Worm (Caenorhabditis elegans) whole organism, L4/young adult: Measurements from ENCODE around the gene D2007.2.
A peak's percentile ranks its signal among the peaks of the same experiment; 100 is the strongest.

Experiments used
- W03F9.2 ChIP-seq: fragments of 150-350 bp; optimal IDR thresholded peaks from 2 replicates; lab custom pipeline; 2014; ENCODE audit warnings: missing biosample characterization, missing genetic modification characterization
- dao-5 ChIP-seq: sonication (generic microtip); optimal IDR thresholded peaks from 2 replicates; lab custom pipeline; 2016; ENCODE audit warnings: missing genotype, missing genetic modification characterization, moderate library complexity, missing compliant biosample characterization
- him-1 ChIP-seq: sonication (generic microtip); optimal IDR thresholded peaks from 2 replicates; lab custom pipeline; 2016; ENCODE audit warnings: missing genotype, missing genetic modification reagents, missing genetic modification characterization, missing compliant biosample characterization

D2007.2 gene

DNA sequence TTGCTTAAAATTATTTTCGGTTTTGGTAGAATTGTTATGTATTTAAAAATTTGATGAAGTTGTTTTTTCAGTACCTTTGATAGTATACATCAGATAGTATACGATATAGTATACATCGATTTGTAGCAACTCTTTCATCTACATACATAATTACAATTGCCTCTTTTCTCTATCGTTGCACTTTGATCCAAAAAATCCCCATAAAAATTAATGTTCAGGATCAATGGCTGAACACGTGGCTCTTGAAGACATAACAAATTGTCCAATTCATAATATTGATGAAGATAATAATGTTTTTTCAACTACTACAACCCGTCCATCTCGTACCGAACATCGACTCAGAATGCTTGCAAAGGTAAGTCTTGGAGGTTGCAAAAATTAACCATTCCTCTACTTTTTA lies at the start of gene D2007.2:
Gene D2007.2, plus strand, starts transcription at position 213 of the 400 bp plus-strand sequence.
- TF ChIP-seq dao-5: no peak
- no peak for TF ChIP-seq W03F9.2 (tag; lab: Kevin White, UChicago)
- TF ChIP-seq him-1: no peak

DNA sequence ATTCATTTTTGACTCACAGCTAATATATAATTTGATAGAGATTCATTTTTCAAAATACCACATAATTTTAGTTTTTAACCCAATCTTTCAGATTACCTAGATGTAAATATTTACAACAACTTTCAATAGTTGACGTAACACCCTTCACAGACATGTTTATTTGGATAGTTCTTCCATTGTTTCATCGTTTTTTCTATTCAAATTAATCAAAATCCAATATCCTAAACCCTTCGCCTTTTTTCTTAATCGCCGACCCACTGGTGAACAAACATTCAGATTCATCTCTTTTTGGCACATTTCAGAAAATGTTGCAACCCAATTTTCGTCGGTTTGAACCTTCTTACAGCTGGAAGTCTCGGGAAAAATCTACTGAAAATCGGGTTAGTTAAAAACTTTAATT lies 49.7 kb upstream of the D2007.2 start, which contains the start of gene K06H7.1:
Gene K06H7.1, plus strand, starts transcription at position 301 of the 400 bp plus-strand sequence.
- TF ChIP-seq dao-5: no peak
- TF ChIP-seq him-1: no peak
- no peak for TF ChIP-seq W03F9.2 (tag; lab: Kevin White, UChicago)

DNA sequence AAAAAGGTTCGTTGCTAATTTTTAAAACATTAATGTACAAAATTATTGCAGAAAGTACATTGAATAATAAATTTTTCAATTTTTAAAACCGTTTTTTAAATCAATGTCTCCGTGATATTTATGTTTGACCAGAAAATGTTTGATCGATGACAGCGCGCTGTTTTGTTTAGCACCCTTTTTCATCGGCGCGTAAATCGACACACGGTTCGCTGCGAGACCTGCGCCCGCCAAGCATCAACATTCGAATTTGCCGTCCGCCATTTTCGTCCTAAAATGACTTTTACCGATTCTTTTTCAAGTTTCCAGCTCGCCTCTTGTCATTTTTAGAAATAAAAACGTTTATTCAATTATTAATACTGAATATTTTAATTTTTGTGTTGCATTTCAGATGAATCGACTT lies 47.8 kb upstream of the D2007.2 start, which contains the start of gene plk-1:
Gene plk-1, plus strand, starts transcription at position 389 of the 400 bp plus-strand sequence.
- TF ChIP-seq him-1: no peak
- TF ChIP-seq W03F9.2 (tag; lab: Kevin White, UChicago): peak; percentile 6
- TF ChIP-seq dao-5: no peak

DNA sequence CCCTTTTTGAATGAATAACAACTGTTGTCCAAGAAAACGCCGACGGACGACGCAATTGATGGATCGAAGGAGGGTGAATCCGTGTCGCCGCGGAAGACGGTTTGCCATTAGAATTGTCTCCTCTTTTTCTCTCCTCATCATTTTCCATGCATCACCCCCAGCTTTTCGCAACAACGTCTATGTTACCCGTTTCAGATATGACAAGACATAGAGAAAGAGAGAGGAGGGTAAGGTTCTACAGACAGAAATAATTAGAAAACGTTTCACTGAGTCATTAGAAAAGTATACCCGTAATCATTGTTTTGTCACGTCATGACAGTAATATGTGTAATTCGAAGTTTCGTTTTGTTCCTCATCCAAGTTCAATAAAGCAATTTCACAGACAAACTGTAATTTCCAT lies 43.0 kb upstream of the D2007.2 start:
- TF ChIP-seq dao-5: no peak
- no peak for TF ChIP-seq W03F9.2 (tag; lab: Kevin White, UChicago)
- no peak for TF ChIP-seq him-1

DNA sequence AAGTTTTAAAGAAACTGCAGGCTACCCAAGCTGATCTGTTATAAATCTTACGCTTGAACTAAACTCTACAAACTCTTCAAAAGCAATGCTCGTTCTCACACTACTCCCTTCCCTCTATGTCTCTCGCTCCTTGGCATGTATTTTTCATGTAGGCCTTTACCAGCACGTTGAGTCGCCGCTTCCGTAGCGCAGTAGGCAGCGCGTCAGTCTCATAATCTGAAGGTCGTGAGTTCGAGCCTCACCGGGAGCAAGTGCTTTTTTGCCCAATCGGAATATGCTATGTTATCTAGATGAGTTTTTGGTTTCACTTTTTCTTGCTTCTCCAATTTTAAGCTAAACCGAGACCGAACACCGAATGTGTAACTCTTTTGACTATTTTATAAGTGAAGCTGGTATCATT lies 42.3 kb upstream of the D2007.2 start:
- TF ChIP-seq dao-5 (peak; percentile 41), W03F9.2 (tag; lab: Kevin White, UChicago) (no peak), him-1 (peak; percentile 41)

DNA sequence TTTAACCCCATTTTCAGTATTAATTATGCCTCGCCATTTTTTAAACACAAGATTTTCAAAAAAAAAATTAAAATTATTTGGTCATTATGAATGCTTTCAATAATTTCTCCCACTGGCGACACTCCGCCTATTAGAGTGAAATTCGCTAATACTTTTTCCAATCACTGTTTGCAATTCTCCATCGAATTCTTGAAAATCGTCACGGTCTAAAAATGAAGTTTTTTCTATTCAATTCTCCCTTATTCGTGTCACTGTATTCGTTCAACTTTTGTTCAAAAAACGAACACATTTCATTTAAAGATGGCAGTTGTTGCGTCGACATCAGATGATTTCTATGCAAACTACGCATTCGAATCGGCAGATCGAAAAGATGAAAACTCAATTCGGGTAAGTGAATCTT lies 40.3 kb upstream of the D2007.2 start, which contains the start of gene C14B9.3:
Gene C14B9.3, plus strand, starts transcription at position 301 of the 400 bp plus-strand sequence.
- TF ChIP-seq W03F9.2 (tag; lab: Kevin White, UChicago): no peak
- no peak for TF ChIP-seq him-1
- TF ChIP-seq dao-5: no peak

DNA sequence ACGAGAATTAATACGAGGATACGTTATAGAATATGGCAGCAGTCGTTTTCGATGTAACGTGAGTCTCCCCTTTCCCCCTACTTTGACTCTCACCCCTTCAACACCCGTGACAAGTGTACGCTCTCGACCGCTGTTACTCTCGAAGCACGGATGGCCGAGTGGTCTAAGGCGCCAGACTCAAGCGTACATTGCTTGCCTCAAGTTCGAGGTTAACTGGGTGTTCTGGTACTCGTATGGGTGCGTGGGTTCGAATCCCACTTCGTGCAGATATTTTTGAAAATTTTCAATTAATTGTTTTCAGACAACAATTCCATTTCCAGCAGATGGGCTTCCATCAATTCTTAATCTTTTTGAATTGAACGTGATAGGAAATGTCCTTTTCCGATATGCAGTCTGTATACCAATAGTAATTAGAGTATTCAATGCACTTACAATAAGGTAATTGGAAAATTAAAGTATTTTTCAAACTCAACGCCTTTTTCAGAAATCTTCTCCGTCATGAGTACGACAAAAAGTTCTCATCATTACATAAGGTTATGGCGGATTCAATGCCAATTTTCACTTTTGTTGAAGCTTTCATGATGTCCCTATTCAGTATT lies 39.2 kb upstream of the D2007.2 start:
- no peak for TF ChIP-seq W03F9.2 (tag; lab: Kevin White, UChicago)
- TF ChIP-seq him-1: peak; percentile 73
- peak; percentile 83 for TF ChIP-seq dao-5

DNA sequence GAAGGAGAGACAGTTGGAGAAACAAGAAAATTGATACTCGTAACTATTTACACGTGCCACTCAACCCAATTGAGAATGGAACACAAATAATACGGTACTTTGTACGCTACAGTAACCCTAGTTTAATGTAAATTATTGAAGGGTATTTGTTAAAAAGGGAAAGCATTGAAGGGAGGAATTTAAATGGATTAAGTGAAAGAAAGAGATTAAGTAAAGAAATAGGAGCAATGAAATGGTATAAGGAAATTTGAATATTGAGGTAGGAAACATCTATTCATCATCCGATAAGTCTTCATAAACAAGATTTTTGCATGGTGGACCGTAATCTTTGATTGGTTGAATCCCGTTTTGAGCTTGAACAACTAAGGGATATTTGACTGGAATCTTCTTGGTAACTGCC lies 37.4 kb upstream of the D2007.2 start:
- TF ChIP-seq him-1 (no peak), dao-5 (no peak), W03F9.2 (tag; lab: Kevin White, UChicago) (no peak)

DNA sequence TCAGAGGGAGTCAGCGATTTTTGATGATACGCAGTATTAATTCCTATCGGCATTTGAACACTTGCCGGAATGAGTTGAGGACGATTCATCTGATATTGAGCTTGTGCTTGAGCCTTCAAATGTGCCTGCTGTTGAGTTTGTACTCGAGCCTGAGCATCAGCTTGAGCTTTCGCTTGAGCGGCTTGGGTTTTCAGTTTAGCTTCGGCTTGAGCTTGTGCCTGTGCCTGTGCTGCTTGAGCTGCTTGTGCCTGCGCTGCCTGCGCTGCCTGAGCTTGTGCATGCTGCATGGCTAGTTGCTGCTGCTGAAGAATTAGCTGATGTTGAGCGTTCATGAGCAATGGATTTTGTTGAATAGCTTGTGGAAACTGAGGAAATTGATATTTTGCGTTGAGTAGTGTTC lies 32.9 kb upstream of the D2007.2 start:
- TF ChIP-seq him-1 (no peak), W03F9.2 (tag; lab: Kevin White, UChicago) (no peak), dao-5 (no peak)

DNA sequence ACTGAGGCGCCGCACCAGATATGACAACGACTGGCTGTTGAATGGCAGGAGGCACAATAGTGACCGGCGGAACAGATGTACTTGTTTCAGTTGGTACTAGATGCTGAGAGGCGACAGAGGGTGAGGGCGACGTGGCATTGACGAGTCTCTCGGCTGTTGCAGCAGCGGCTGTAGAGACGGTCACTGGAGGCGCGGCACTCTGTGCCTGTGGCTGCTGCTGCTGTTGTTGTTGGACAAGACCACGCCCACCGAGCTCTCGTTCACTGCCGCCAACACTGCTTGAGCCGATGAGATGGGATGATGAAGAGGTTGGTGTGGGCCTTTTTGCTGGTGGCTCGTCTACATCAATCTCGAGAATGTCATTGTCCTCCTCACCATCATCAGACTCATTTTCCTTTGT lies 31.6 kb upstream of the D2007.2 start:
- no peak for TF ChIP-seq dao-5
- TF ChIP-seq him-1: no peak

DNA sequence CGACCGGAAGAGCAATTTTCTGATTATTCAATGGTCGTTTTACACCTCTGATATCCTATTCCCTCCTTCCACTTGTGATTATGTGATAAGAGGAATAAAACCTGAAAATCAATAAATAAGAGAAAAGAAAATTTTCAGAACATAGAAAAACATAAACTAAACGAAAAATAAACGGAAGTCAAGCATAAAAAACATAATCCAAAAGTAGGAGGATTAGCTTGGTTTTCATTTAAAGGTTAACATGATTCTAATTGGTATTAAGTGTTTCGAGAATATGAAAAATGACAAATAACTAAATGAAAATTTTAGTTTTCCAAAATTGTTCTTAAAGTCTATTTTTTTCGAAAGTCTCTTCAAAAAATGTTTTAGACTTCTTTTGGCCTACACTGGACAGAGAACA lies 27.6 kb upstream of the D2007.2 start, which contains the start of gene gei-8:
Gene gei-8, minus strand, starts transcription at position 101 of the 400 bp plus-strand sequence.
- TF ChIP-seq him-1 (no peak), W03F9.2 (tag; lab: Kevin White, UChicago) (no peak), dao-5 (no peak)

DNA sequence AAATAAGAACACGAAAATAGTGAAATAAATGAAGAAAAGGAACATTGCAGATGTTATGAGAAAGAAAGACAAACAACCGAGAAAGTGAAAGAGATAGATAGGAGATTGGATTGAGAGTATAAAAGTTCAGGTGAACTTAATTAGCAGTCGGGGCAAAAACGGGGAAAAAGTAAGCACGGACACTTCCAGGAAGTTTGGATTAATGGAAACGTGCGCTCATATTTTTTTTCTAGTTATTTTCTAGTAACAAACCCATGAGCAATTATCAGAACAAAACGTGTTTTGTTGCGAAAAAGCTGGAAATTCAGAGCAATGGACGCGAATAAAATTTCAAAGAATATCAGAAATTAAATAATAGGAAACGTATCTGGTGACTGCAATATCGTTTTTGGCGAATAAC lies 26.8 kb upstream of the D2007.2 start:
- TF ChIP-seq dao-5 (no peak), W03F9.2 (tag; lab: Kevin White, UChicago) (no peak), him-1 (no peak)

DNA sequence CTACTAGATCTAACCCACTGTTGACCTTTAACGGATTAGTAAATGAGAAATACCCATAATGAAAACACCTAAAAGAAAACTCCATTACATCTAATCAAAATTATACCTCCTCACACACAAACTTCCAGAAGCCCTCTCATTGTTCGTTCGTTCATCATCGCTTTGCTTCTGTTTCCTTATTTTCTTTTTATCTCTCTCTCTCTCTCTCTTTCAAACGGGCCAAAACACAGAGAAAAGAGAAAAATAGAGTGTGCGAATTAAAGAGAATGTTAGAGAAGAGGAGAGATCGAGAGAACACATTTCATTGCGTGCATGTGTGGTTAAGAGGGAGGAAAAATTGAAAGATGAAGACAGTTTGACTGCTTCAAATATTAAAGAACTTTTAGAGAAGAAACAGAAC lies 24.4 kb upstream of the D2007.2 start:
- TF ChIP-seq him-1: no peak
- peak; percentile 14 for TF ChIP-seq W03F9.2 (tag; lab: Kevin White, UChicago)

DNA sequence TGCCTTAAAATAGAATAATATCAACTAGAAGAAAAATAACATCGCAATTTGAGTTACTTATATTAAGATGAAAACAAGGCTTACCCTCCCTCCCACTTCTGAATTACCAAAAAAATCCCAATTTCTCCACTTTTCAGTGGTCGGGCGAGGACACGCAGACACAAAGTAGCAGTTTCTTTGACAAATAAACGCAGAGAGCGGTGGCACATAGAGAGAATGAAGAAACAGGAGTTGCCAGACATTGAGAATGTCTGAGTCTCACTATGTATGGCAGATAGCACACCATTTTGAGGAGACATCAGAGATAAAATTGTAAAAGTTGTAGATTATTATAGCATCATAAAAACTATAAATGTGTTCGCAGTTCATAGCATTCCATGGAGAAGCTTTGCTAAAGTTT lies 23.5 kb upstream of the D2007.2 start:
- TF ChIP-seq W03F9.2 (tag; lab: Kevin White, UChicago) (peak; percentile 40), him-1 (no peak)

DNA sequence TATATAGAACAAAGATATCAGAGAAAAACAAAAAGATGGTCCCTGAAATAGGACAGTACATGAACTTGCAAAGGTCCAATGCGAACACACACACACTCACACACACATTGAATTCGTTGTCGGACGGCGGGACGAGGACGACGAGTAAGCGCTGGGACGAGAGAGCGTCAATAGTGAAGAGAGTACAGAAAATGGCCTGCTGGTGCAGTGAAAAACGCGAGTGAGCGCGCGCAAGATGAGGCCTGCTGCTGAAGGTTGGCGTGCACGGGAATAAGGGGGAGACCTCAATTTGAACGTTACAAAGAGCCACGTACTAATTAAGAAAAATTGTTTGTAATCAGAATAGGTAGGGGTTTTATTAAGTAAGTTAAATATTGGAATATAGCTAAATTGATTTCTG lies 21.8 kb upstream of the D2007.2 start:
- no peak for TF ChIP-seq him-1
- no peak for TF ChIP-seq W03F9.2 (tag; lab: Kevin White, UChicago)
- TF ChIP-seq dao-5: no peak

DNA sequence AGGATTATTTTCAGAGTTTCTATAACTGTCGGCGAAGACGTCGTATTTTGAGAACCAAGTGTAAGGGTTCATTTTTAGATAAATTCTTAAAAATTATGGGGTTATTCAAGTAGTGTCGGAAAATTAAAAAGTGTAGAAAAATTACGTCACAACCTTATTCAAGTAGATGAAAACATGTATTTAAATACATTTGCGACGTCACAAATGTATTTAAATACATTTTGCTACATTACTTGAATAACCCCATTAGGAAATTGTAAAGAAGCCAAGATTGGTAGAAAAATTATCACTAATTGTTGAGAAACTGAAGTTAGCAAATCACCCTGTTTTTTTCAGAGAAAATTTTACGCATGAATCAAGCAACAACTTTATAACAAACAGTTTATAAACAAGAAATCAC lies 19.6 kb upstream of the D2007.2 start:
- TF ChIP-seq him-1 (no peak), W03F9.2 (tag; lab: Kevin White, UChicago) (no peak), dao-5 (no peak)
